Fruit fly (Drosophila melanogaster) whole organism, adult: Measurements from ENCODE around the gene Mrp5.

Source experiments
- CG7045 ChIP-seq: fragments of 200-800 bp; sonication (Bioruptor generic); optimal IDR thresholded peaks from 2 replicates; lab custom pipeline; 2017; ENCODE audit warnings: missing biosample characterization, mild to moderate bottlenecking, missing genetic modification characterization
- Clk ChIP-seq: fragments of 200-800 bp; sonication (Bioruptor generic); optimal IDR thresholded peaks from 2 replicates; lab custom pipeline; 2017; ENCODE audit warnings: missing biosample characterization, missing genetic modification characterization
- Crg-1 ChIP-seq: fragments of 200-800 bp; sonication (Bioruptor generic); optimal IDR thresholded peaks from 2 replicates; lab custom pipeline; 2016; ENCODE audit warnings: missing biosample characterization, missing genetic modification characterization
- Hr96 ChIP-seq: fragments of 200-800 bp; sonication (Bioruptor generic); optimal IDR thresholded peaks from 2 replicates; lab custom pipeline; 2016; ENCODE audit warnings: missing biosample characterization, missing genetic modification characterization
- cic ChIP-seq: fragments of 200-800 bp; sonication (Bioruptor generic); optimal IDR thresholded peaks from 2 replicates; lab custom pipeline; 2017; ENCODE audit warnings: missing biosample characterization, mild to moderate bottlenecking, missing genetic modification characterization, moderate library complexity
- toe ChIP-seq: fragments of 200-800 bp; sonication (Bioruptor generic); optimal IDR thresholded peaks from 2 replicates; lab custom pipeline; 2016; ENCODE audit warnings: missing biosample characterization, missing genetic modification characterization

DNA sequence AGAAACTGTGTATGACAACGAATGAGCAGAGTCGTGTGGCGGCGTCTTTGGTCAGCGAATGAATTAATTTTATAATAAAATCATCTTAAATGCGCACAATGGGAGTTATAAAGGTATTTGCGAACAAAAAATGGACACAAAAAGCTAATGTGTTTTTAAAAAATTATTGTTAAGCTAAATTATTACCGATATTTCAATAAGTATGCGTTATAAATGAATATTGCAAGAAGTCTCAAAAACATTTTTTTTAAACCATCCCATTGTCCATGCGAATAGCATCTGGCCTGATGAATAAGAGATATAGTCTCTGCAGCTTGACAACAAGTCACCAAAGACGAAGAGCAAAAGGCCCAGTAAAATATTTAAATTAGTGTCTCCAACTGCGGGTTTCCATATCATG is 44.5 kb downstream of the Mrp5 start:
- TF ChIP-seq Clk (GFP tag; lab: Kevin White, UChicago) (no peak), Hr96 (GFP tag; lab: Kevin White, UChicago) (no peak), CG7045 (GFP tag; lab: Kevin White, UChicago) (no peak), toe (GFP tag; lab: Kevin White, UChicago) (no peak), Crg-1 (GFP tag; lab: Kevin White, UChicago) (no peak), cic (no peak)
